Fruit fly (Drosophila melanogaster) whole organism, prepupa: Measurements from ENCODE around the gene CG6791.

Experiments used
- CG11762 ChIP-seq: fragments of 200-800 bp; sonication (Bioruptor generic); optimal IDR thresholded peaks from 3 replicates; lab custom pipeline; 2016; ENCODE audit warnings: missing biosample characterization, missing genetic modification characterization; ENCODE audit not compliant: insufficient read depth
- CG11902 ChIP-seq: fragments of 200-800 bp; sonication (Bioruptor generic); optimal IDR thresholded peaks from 3 replicates; lab custom pipeline; 2016; ENCODE audit warnings: missing biosample characterization, missing genetic modification characterization
- CG16779 ChIP-seq: fragments of 200-800 bp; sonication (Bioruptor generic); optimal IDR thresholded peaks from 3 replicates; lab custom pipeline; 2017; ENCODE audit warnings: missing biosample characterization, mild to moderate bottlenecking, missing genetic modification characterization
- CG3032 ChIP-seq: fragments of 200-800 bp; optimal IDR thresholded peaks from 2 replicates; lab custom pipeline; 2019; ENCODE audit warnings: missing biosample characterization, mild to moderate bottlenecking, missing genetic modification characterization, moderate library complexity
- CG4318 ChIP-seq: fragments of 200-800 bp; sonication (Bioruptor generic); optimal IDR thresholded peaks from 3 replicates; lab custom pipeline; 2017; ENCODE audit warnings: missing biosample characterization, mild to moderate bottlenecking, missing genetic modification characterization
- CG6792 ChIP-seq: fragments of 200-800 bp; sonication (Bioruptor generic); optimal IDR thresholded peaks from 3 replicates; lab custom pipeline; 2016; ENCODE audit warnings: missing biosample characterization, missing genetic modification characterization
- Lpt ChIP-seq: fragments of 200-800 bp; sonication (Bioruptor generic); optimal IDR thresholded peaks from 3 replicates; lab custom pipeline; 2016; ENCODE audit warnings: missing biosample characterization, missing genetic modification characterization
- Sox102F ChIP-seq: fragments of 200-800 bp; sonication (Bioruptor generic); optimal IDR thresholded peaks from 2 replicates; lab custom pipeline; 2016; ENCODE audit warnings: missing biosample characterization, mild to moderate bottlenecking, missing genetic modification characterization
- dac ChIP-seq: fragments of 200-800 bp; sonication (Bioruptor generic); optimal IDR thresholded peaks from 2 replicates; lab custom pipeline; 2017; ENCODE audit warnings: missing biosample characterization, mild to moderate bottlenecking, missing genetic modification characterization
- fd59A ChIP-seq: fragments of 200-800 bp; sonication (Bioruptor generic); optimal IDR thresholded peaks from 2 replicates; lab custom pipeline; 2017; ENCODE audit warnings: missing biosample characterization, mild to moderate bottlenecking, missing genetic modification characterization, missing genetic modification reagents
- salr ChIP-seq, 2 experiments: fragments of 200-800 bp; sonication (Bioruptor generic); optimal IDR thresholded peaks; 3 replicates each; lab custom pipeline; 2016 to 2018; ENCODE audit warnings: missing biosample characterization in 2 of 2, missing genetic modification characterization in 2 of 2, mild to moderate bottlenecking in 1 of 2

DNA sequence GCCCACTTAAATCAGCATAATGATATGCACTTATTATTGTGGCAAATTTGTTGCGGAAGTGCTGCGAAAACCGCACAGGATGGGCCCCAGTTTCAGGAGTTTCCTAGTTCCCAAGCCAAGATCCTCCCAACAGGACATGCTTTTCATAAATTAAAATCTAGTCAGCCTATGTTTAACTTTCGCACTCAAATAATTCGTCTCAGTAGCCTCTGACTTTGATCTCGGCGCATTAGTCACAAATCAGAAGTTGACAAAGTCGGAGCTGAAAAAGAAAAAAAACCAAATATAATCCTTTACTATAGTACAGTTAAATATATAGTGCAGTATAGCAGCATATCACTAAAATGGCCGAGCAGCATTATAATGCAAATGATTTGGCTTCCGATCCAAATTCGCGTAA lies 36.1 kb downstream of the CG6791 start, which contains the start of gene CG14708:
- TF ChIP-seq fd59A (GFP tag; lab: Kevin White, UChicago) (no peak), salr (GFP tag; optimal IDR thresholded peaks at IDR 0.05; lab: Kevin White, UChicago) (no peak), CG11762 (GFP tag; lab: Kevin White, UChicago) (no peak), CG11902 (GFP tag; lab: Kevin White, UChicago) (no peak), CG3032 (tag; lab: Kevin White, UChicago) (no peak), CG4318 (no peak), dac (no peak), CG16779 (tag; lab: Kevin White, UChicago) (no peak), CG6792 (no peak), Sox102F (GFP tag; lab: Kevin White, UChicago) (no peak), Lpt (GFP tag; lab: Kevin White, UChicago) (no peak)
